Worm (Caenorhabditis elegans): ENCODE results near the gene sri-63.

Gene sri-63

DNA sequence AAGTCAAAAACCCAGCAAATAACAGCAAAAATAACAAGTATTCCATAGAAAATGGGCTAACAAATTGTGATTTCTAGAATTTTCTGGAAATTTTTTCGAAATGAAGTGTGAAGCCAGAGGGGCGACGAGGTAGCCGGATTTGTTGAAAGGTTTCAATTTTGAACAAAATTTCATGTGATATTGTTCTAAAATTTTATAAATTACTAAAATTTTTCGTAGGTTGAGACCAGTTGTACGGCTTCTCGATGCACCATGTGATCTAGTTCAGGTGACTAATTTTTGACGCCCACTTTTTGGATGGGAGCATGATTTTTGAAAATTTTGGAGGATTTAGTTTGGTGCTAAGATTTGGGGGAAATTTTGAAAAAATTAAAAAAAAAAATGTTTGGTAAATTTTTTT lies 27.9 kb upstream of the sri-63 start, which contains the start of gene gcy-19:
Gene gcy-19 (minus strand): TSS at position 101 of the 400 bp plus-strand sequence.
- TF ChIP-seq ztf-16 (tag; optimal IDR thresholded peaks at IDR 0.05) (no peak), dve-1 (tag; optimal IDR thresholded peaks at IDR 0.05) (no peak), nhr-232 (tag; optimal IDR thresholded peaks at IDR 0.05) (no peak), pqm-1 (tag; optimal IDR thresholded peaks at IDR 0.05) (no peak), ceh-9 (tag; optimal IDR thresholded peaks at IDR 0.05) (no peak), ceh-22 (tag; optimal IDR thresholded peaks at IDR 0.05) (no peak), hlh-8 (tag; optimal IDR thresholded peaks at IDR 0.05) (no peak), ceh-31 (tag; optimal IDR thresholded peaks at IDR 0.05) (no peak)

- TF ChIP-seq ahr-1 (tag; optimal IDR thresholded peaks at IDR 0.05): no peak
- TF ChIP-seq pros-1 (tag; optimal IDR thresholded peaks at IDR 0.05): no peak
- no peak for TF ChIP-seq ceh-30 (tag; optimal IDR thresholded peaks at IDR 0.05)
Measured at ce11 chrII:3262504-3262903, 24.7 kb upstream of the sri-63 start, which contains the start of gene F02E11.2. Gene F02E11.2 (plus strand): TSS chrII:3262804.

DNA sequence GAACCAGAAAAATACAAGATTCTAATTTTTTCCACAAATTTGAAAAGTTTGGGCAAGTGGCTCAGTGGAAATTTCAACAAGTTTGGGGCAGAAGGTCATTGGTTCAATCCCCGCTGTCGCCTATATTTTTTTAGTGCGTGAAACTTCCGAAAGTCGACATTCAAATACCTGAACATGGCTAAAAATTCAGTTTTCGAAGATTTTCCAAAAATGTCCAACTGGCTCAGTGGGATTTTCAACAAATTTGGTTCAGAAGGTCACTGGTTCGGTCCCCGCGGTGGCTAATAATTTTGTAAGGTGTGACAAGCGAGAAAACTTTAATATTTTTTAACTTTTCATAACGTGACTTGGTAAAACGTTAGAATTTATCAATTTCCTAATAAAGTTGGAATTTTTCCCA lies 22.5 kb upstream of the sri-63 start:
- TF ChIP-seq nhr-11 (tag; optimal IDR thresholded peaks at IDR 0.05) (no peak), hlh-8 (tag; optimal IDR thresholded peaks at IDR 0.05) (no peak), ttx-3 (tag; optimal IDR thresholded peaks at IDR 0.05) (no peak), ceh-19 (GFP tag; optimal IDR thresholded peaks at IDR 0.05) (no peak), ceh-9 (tag; optimal IDR thresholded peaks at IDR 0.05) (no peak), ahr-1 (tag; optimal IDR thresholded peaks at IDR 0.05) (no peak), ceh-45 (GFP tag; IDR thresholded peaks at IDR 0.05) (no peak), hlh-15 (tag; optimal IDR thresholded peaks at IDR 0.05) (no peak), unc-42 (tag; optimal IDR thresholded peaks at IDR 0.05) (no peak), syd-9 (tag; optimal IDR thresholded peaks at IDR 0.05) (no peak), madf-2 (tag; optimal IDR thresholded peaks at IDR 0.05) (no peak), lim-6 (tag; optimal IDR thresholded peaks at IDR 0.05) (no peak), ceh-34 (tag; optimal IDR thresholded peaks at IDR 0.05) (no peak), ama-1 (optimal IDR thresholded peaks at IDR 0.05) (no peak), npax-4 (tag; optimal IDR thresholded peaks at IDR 0.05) (no peak)

- TF ChIP-seq ref-2 (tag; optimal IDR thresholded peaks at IDR 0.05) (no peak), eyg-1 (tag; optimal IDR thresholded peaks at IDR 0.05) (no peak), ceh-14 (tag; optimal IDR thresholded peaks at IDR 0.05) (no peak), nhr-232 (tag; optimal IDR thresholded peaks at IDR 0.05) (no peak), ets-4 (tag; optimal IDR thresholded peaks at IDR 0.05) (no peak), lim-6 (tag; optimal IDR thresholded peaks at IDR 0.05) (no peak), hlh-13 (GFP tag; optimal IDR thresholded peaks at IDR 0.05) (no peak), pros-1 (tag; optimal IDR thresholded peaks at IDR 0.05) (no peak), ceh-2 (tag; optimal IDR thresholded peaks at IDR 0.05) (no peak), ceh-45 (GFP tag; IDR thresholded peaks at IDR 0.05) (no peak), nfya-1 (tag; optimal IDR thresholded peaks at IDR 0.05) (no peak), elt-2 (tag; optimal IDR thresholded peaks at IDR 0.05) (no peak), rnt-1 (tag; optimal IDR thresholded peaks at IDR 0.05) (no peak), ceh-19 (GFP tag; optimal IDR thresholded peaks at IDR 0.05) (no peak), fkh-10 (GFP tag; optimal IDR thresholded peaks at IDR 0.05) (no peak), mec-3 (tag; optimal IDR thresholded peaks at IDR 0.05; ENCODE audit: borderline replicate concordance) (no peak), K02D7.2 (tag; optimal IDR thresholded peaks at IDR 0.05) (no peak), unc-3 (GFP tag; conservative IDR thresholded peaks at IDR 0.05) (no peak), unc-3 (tag; optimal IDR thresholded peaks at IDR 0.05) (no peak), ceh-22 (tag; optimal IDR thresholded peaks at IDR 0.05) (no peak)
Measured at ce11 chrII:3267365-3267764, 19.8 kb upstream of the sri-63 start, which contains the start of gene F02E11.7. Gene F02E11.7 (plus strand): TSS chrII:3267665.

ce11 chrII:3267815-3268214 lies 19.4 kb upstream of the sri-63 start:
- TF ChIP-seq ttx-3 (tag; optimal IDR thresholded peaks at IDR 0.05) (no peak), Y22D7AL.16 (tag; optimal IDR thresholded peaks at IDR 0.05) (peak; percentile 18), nhr-232 (tag; optimal IDR thresholded peaks at IDR 0.05) (peak; percentile 10), che-1 (tag; optimal IDR thresholded peaks at IDR 0.05) (peak; percentile 48)
